Fruit fly (Drosophila melanogaster) whole organism, embryonic: ENCODE results near the gene CG18788.
A peak's percentile ranks its signal among the peaks of the same experiment; 100 is the strongest.

Experiments
- Awh ChIP-seq: fragments of 200-800 bp; sonication (Bioruptor generic); IDR thresholded peaks from 2 replicates; pipeline ENCODE4, ENCODE4 v1.3.6; 2022; ENCODE audit warnings: missing biosample characterization, missing genetic modification characterization
- C15 ChIP-seq: fragments of 200-800 bp; sonication (Bioruptor generic); IDR thresholded peaks from 3 replicates; pipeline ENCODE4 v1.3.6; 2022; ENCODE audit warnings: missing biosample characterization, missing genetic modification characterization
- CG10431 ChIP-seq: fragments of 200-800 bp; sonication (Bioruptor generic); optimal IDR thresholded peaks from 3 replicates; lab custom pipeline; 2018; ENCODE audit warnings: missing biosample characterization, mild to moderate bottlenecking, missing genetic modification characterization
- CG11093 ChIP-seq: fragments of 200-800 bp; sonication (Bioruptor generic); IDR thresholded peaks from 3 replicates; pipeline ENCODE4 v1.3.6; 2022; ENCODE audit warnings: missing biosample characterization, missing genetic modification characterization
- CG11247 ChIP-seq: fragments of 200-800 bp; sonication (Bioruptor generic); IDR thresholded peaks from 2 replicates; pipeline ENCODE4 v1.3.6; 2022; ENCODE audit warnings: missing biosample characterization, missing genetic modification characterization
- CG12104 ChIP-seq: fragments of 200-800 bp; sonication (Bioruptor generic); optimal IDR thresholded peaks from 3 replicates; lab custom pipeline; 2016; ENCODE audit warnings: missing biosample characterization, missing genetic modification characterization
- CG12299 ChIP-seq: fragments of 200-800 bp; sonication (Bioruptor generic); optimal IDR thresholded peaks from 2 replicates; lab custom pipeline; 2018; ENCODE audit warnings: missing biosample characterization, mild to moderate bottlenecking, missing genetic modification characterization
- CG1233 ChIP-seq: fragments of 200-800 bp; sonication (Bioruptor generic); optimal IDR thresholded peaks from 4 replicates; lab custom pipeline; 2018; ENCODE audit warnings: missing biosample characterization, mild to moderate bottlenecking, missing genetic modification characterization
- CG14014 ChIP-seq: fragments of 200-800 bp; sonication (Bioruptor generic); IDR thresholded peaks from 2 replicates; pipeline ENCODE4 v1.3.6; 2022; ENCODE audit warnings: missing biosample characterization, missing genetic modification characterization
- CG1602 ChIP-seq: fragments of 200-800 bp; sonication (Bioruptor generic); optimal IDR thresholded peaks from 3 replicates; lab custom pipeline; 2016; ENCODE audit warnings: missing biosample characterization, missing genetic modification characterization
- CG17385 ChIP-seq: fragments of 200-800 bp; sonication (Bioruptor generic); optimal IDR thresholded peaks from 3 replicates; lab custom pipeline; 2018; ENCODE audit warnings: missing biosample characterization, mild to moderate bottlenecking, missing genetic modification characterization
- CG17568 ChIP-seq: fragments of 200-800 bp; sonication (Bioruptor generic); optimal IDR thresholded peaks from 2 replicates; lab custom pipeline; 2018; ENCODE audit warnings: missing biosample characterization, mild to moderate bottlenecking, missing genetic modification characterization, moderate library complexity
- CG18476 ChIP-seq: fragments of 200-800 bp; sonication (Bioruptor generic); optimal IDR thresholded peaks from 2 replicates; lab custom pipeline; 2016; ENCODE audit warnings: missing biosample characterization, mild to moderate bottlenecking, missing genetic modification characterization
- CG2116 ChIP-seq: fragments of 200-800 bp; sonication (Bioruptor generic); optimal IDR thresholded peaks from 3 replicates; lab custom pipeline; 2018; ENCODE audit warnings: missing biosample characterization, mild to moderate bottlenecking, missing genetic modification characterization
- CG32532 ChIP-seq: fragments of 200-800 bp; sonication (Bioruptor generic); IDR thresholded peaks from 2 replicates; pipeline ENCODE4 v1.3.6; 2022; ENCODE audit warnings: missing biosample characterization, missing genetic modification characterization
- CG33213 ChIP-seq: fragments of 200-800 bp; sonication (Bioruptor generic); optimal IDR thresholded peaks from 3 replicates; lab custom pipeline; 2016; ENCODE audit warnings: missing biosample characterization, missing genetic modification characterization
- CG3407 ChIP-seq: fragments of 200-800 bp; sonication (Bioruptor generic); optimal IDR thresholded peaks from 2 replicates; lab custom pipeline; 2018; ENCODE audit warnings: missing biosample characterization, mild to moderate bottlenecking, missing genetic modification characterization
- CG4404 ChIP-seq: fragments of 200-800 bp; sonication (Bioruptor generic); IDR thresholded peaks from 2 replicates; pipeline ENCODE4 v1.3.6; 2022; ENCODE audit warnings: missing biosample characterization, missing genetic modification characterization
- CG6175 ChIP-seq: fragments of 200-800 bp; sonication (Bioruptor generic); IDR thresholded peaks from 3 replicates; pipeline ENCODE4 v1.3.6; 2022; ENCODE audit warnings: missing biosample characterization, missing genetic modification characterization
- CG6272 ChIP-seq: fragments of 200-800 bp; sonication (Bioruptor generic); IDR thresholded peaks from 2 replicates; pipeline ENCODE4 v1.3.6; 2022; ENCODE audit warnings: missing biosample characterization, missing genetic modification characterization
- CG8924 ChIP-seq: fragments of 200-800 bp; optimal IDR thresholded peaks from 3 replicates; lab custom pipeline; 2019; ENCODE audit warnings: missing biosample characterization, mild to moderate bottlenecking, missing genetic modification characterization, moderate library complexity
- CHES-1-like ChIP-seq: fragments of 200-800 bp; sonication (Bioruptor generic); optimal IDR thresholded peaks from 2 replicates; lab custom pipeline; 2016; ENCODE audit warnings: missing biosample characterization, missing genetic modification characterization
- CTCF ChIP-seq: fragments of 200-800 bp; sonication (Bioruptor generic); optimal IDR thresholded peaks from 2 replicates; lab custom pipeline; 2017; ENCODE audit warnings: missing biosample characterization, mild to moderate bottlenecking, missing genetic modification characterization, moderate library complexity
- H2.0 ChIP-seq: fragments of 200-800 bp; sonication (Bioruptor generic); IDR thresholded peaks from 2 replicates; pipeline ENCODE4 v1.3.6; 2022; ENCODE audit warnings: missing biosample characterization, missing genetic modification characterization
- HLH3B ChIP-seq: fragments of 200-800 bp; sonication (Bioruptor generic); IDR thresholded peaks from 2 replicates; pipeline ENCODE4 v1.3.6; 2022; ENCODE audit warnings: missing biosample characterization, missing genetic modification characterization
- Oli ChIP-seq: fragments of 200-800 bp; sonication (Bioruptor generic); optimal IDR thresholded peaks from 2 replicates; lab custom pipeline; 2018; ENCODE audit warnings: missing biosample characterization, mild to moderate bottlenecking, missing genetic modification characterization, moderate library complexity
- Opbp ChIP-seq: fragments of 200-800 bp; sonication (Bioruptor generic); IDR thresholded peaks from 3 replicates; pipeline ENCODE4 v1.3.6; 2022; ENCODE audit warnings: missing biosample characterization, missing genetic modification characterization; ENCODE audit not compliant: partially characterized antibody
- Taf1 ChIP-seq: fragments of 200-800 bp; sonication (Bioruptor generic); IDR thresholded peaks from 2 replicates; pipeline ENCODE4 v1.3.6; 2022; ENCODE audit warnings: missing biosample characterization, missing genetic modification characterization
- Trl ChIP-seq, 3 experiments: fragments of >200 bp in 2 of 3; fragments of 200-800 bp in 1 of 3; sonication (Bioruptor generic) in 1 of 3; optimal IDR thresholded peaks; 2 replicates in 1 of 3; 3 replicates in 2 of 3; lab custom pipeline; 2016 to 2017; ENCODE audit warnings: missing biosample characterization in 1 of 3, missing genetic modification characterization in 1 of 3
- ab ChIP-seq: fragments of 200-800 bp; sonication (Bioruptor generic); optimal IDR thresholded peaks from 2 replicates; lab custom pipeline; 2016; ENCODE audit warnings: missing biosample characterization, missing genetic modification characterization
- ara ChIP-seq: fragments of 200-800 bp; sonication (Bioruptor generic); IDR thresholded peaks from 2 replicates; pipeline ENCODE4 v1.3.6; 2022; ENCODE audit warnings: missing biosample characterization, missing genetic modification characterization
- cwo ChIP-seq: fragments of 200-800 bp; sonication (Bioruptor generic); optimal IDR thresholded peaks from 3 replicates; lab custom pipeline; 2017; ENCODE audit warnings: missing biosample characterization, missing genetic modification characterization, mild to moderate bottlenecking, moderate library complexity, missing genetic modification reagents
- dan ChIP-seq: fragments of 200-800 bp; sonication (Bioruptor generic); IDR thresholded peaks from 2 replicates; pipeline ENCODE4 v1.3.6; 2022; ENCODE audit warnings: missing biosample characterization, missing genetic modification characterization
- en ChIP-seq: fragments of 200-800 bp; sonication (Bioruptor generic); optimal IDR thresholded peaks from 2 replicates; lab custom pipeline; 2016; ENCODE audit warnings: missing biosample characterization, missing genetic modification characterization
- fd102C ChIP-seq: fragments of 200-800 bp; sonication (Bioruptor generic); optimal IDR thresholded peaks from 2 replicates; lab custom pipeline; 2018; ENCODE audit warnings: missing biosample characterization, mild to moderate bottlenecking, missing genetic modification characterization, moderate library complexity
- fd3F ChIP-seq: fragments of 200-800 bp; sonication (Bioruptor generic); optimal IDR thresholded peaks from 2 replicates; lab custom pipeline; 2018; ENCODE audit warnings: missing biosample characterization, mild to moderate bottlenecking, missing genetic modification characterization, moderate library complexity
- fd96Cb ChIP-seq: fragments of 200-800 bp; sonication (Bioruptor generic); optimal IDR thresholded peaks from 2 replicates; lab custom pipeline; 2018; ENCODE audit warnings: missing biosample characterization, mild to moderate bottlenecking, missing genetic modification characterization, moderate library complexity
- gce ChIP-seq: fragments of 200-800 bp; sonication (Bioruptor generic); IDR thresholded peaks from 3 replicates; pipeline ENCODE4 v1.3.6; 2022; ENCODE audit warnings: missing biosample characterization, missing genetic modification characterization
- grau ChIP-seq: fragments of 200-800 bp; optimal IDR thresholded peaks from 3 replicates; lab custom pipeline; 2019; ENCODE audit warnings: missing biosample characterization, mild to moderate bottlenecking, missing genetic modification characterization, moderate library complexity
- gsb-n ChIP-seq: fragments of 200-800 bp; sonication (Bioruptor generic); optimal IDR thresholded peaks from 3 replicates; lab custom pipeline; 2018; ENCODE audit warnings: missing biosample characterization, mild to moderate bottlenecking, missing genetic modification characterization
- hbn ChIP-seq: fragments of 200-800 bp; sonication (Bioruptor generic); IDR thresholded peaks from 2 replicates; pipeline ENCODE4 v1.3.6; 2022; ENCODE audit warnings: missing biosample characterization, missing genetic modification characterization; ENCODE audit not compliant: partially characterized antibody
- ind ChIP-seq: fragments of 200-800 bp; sonication (Bioruptor generic); optimal IDR thresholded peaks from 3 replicates; lab custom pipeline; 2016; ENCODE audit warnings: missing biosample characterization, missing genetic modification characterization
- insv ChIP-seq, 2 experiments: fragments of 200-800 bp; sonication (Bioruptor generic); optimal IDR thresholded peaks; 3 replicates each; lab custom pipeline; 2016 to 2018; ENCODE audit warnings: missing biosample characterization in 2 of 2, missing genetic modification characterization in 2 of 2
- lmd ChIP-seq: fragments of 200-800 bp; sonication (Bioruptor generic); IDR thresholded peaks from 2 replicates; pipeline ENCODE4 v1.3.6; 2022; ENCODE audit warnings: missing biosample characterization, missing genetic modification characterization
- luna ChIP-seq: fragments of 200-800 bp; sonication (Bioruptor generic); optimal IDR thresholded peaks from 2 replicates; lab custom pipeline; 2016; ENCODE audit warnings: missing biosample characterization, missing genetic modification characterization
- mld ChIP-seq: fragments of 200-800 bp; sonication (Bioruptor generic); IDR thresholded peaks from 3 replicates; pipeline ENCODE4 v1.3.6; 2022; ENCODE audit warnings: missing biosample characterization, missing genetic modification characterization; ENCODE audit not compliant: partially characterized antibody
- pb ChIP-seq: fragments of 200-800 bp; sonication (Bioruptor generic); optimal IDR thresholded peaks from 3 replicates; lab custom pipeline; 2016; ENCODE audit warnings: missing biosample characterization, missing genetic modification characterization
- run ChIP-seq: fragments of 200-800 bp; sonication (Bioruptor generic); optimal IDR thresholded peaks from 3 replicates; lab custom pipeline; 2018; ENCODE audit warnings: missing biosample characterization, mild to moderate bottlenecking, missing genetic modification characterization
- stc ChIP-seq: fragments of 200-800 bp; sonication (Bioruptor generic); IDR thresholded peaks from 2 replicates; pipeline ENCODE4 v1.3.6; 2022; ENCODE audit warnings: missing biosample characterization, missing genetic modification characterization
- stwl ChIP-seq: fragments of 200-800 bp; sonication (Bioruptor generic); optimal IDR thresholded peaks from 3 replicates; lab custom pipeline; 2018; ENCODE audit warnings: missing biosample characterization, mild to moderate bottlenecking, missing genetic modification characterization, moderate library complexity
- zen ChIP-seq: fragments of 200-800 bp; sonication (Bioruptor generic); optimal IDR thresholded peaks from 3 replicates; lab custom pipeline; 2018; ENCODE audit warnings: missing biosample characterization, mild to moderate bottlenecking, missing genetic modification characterization, moderate library complexity
- zfh2 ChIP-seq: fragments of 200-800 bp; sonication (Bioruptor generic); optimal IDR thresholded peaks from 2 replicates; lab custom pipeline; 2016; ENCODE audit warnings: missing biosample characterization, missing genetic modification characterization

The CG18788 gene

dm6 chr2L:12007331-12007791, 26.6 kb upstream of the CG18788 start:
- TF ChIP-seq luna (GFP tag; lab: Kevin White, UChicago) (no peak), fd96Cb (tag; lab: Kevin White, UChicago) (no peak), CG17385 (peak; percentile 76), HLH3B (no peak), zen (tag; lab: Kevin White, UChicago) (peak; percentile 88), CG1602 (no peak), gsb-n (peak; percentile 19), stc (no peak), CHES-1-like (peak; percentile 45), CG6272 (GFP tag; lab: Robert Waterston, UW) (peak; percentile 57; the same call in 1 of the 2 replicates), lmd (no peak), dan (GFP tag; lab: Robert Waterston, UW) (no peak), Taf1 (GFP tag; lab: Robert Waterston, UW) (no peak), CG33213 (peak; percentile 91), CG14014 (GFP tag; lab: Robert Waterston, UW) (no peak), CG3407 (GFP tag; lab: Kevin White, UChicago) (no peak), ara (GFP tag; lab: Robert Waterston, UW) (no peak), fd102C (GFP tag; lab: Kevin White, UChicago) (peak; percentile 50), CG1233 (GFP tag; lab: Kevin White, UChicago) (peak; percentile 74), CG2116 (GFP tag; lab: Kevin White, UChicago) (no peak), Oli (tag; lab: Kevin White, UChicago) (peak; percentile 35), fd3F (no peak), Trl (optimal IDR thresholded peaks at IDR 0.05; lab: Kevin White, UChicago) (no peak), Trl (GFP tag; optimal IDR thresholded peaks at IDR 0.05; lab: Kevin White, UChicago) (no peak), ind (GFP tag; lab: Kevin White, UChicago) (no peak), Opbp (GFP tag; lab: Robert Waterston, UW) (no peak), CG12299 (no peak), cwo (GFP tag; lab: Kevin White, UChicago) (peak; percentile 94), hbn (GFP tag; lab: Robert Waterston, UW) (no peak), CG11093 (peak; percentile 58; the same call in 1 of the 3 replicates), en (GFP tag; lab: Kevin White, UChicago) (peak; percentile 10), CG10431 (GFP tag; lab: Kevin White, UChicago) (peak; percentile 85), CG4404 (GFP tag; lab: Robert Waterston, UW) (no peak), CG18476 (GFP tag; lab: Kevin White, UChicago) (no peak), CTCF (peak; percentile 79), mld (no peak), Awh (GFP tag; lab: Robert Waterston, UW) (no peak), insv (GFP tag; optimal IDR thresholded peaks at IDR 0.05; lab: Kevin White, UChicago) (peak in 1 of 2 experiments; percentile 76), grau (peak; percentile 55), H2.0 (no peak), run (tag; lab: Kevin White, UChicago) (peak; percentile 89), stwl (peak; percentile 43), CG12104 (GFP tag; lab: Kevin White, UChicago) (no peak), CG6175 (no peak), ab (no peak), C15 (GFP tag; lab: Robert Waterston, UW) (no peak), CG8924 (tag; lab: Kevin White, UChicago) (peak; percentile 32), CG11247 (no peak), CG32532 (no peak), pb (peak; percentile 87), zfh2 (no peak), gce (GFP tag; lab: Robert Waterston, UW) (no peak), CG17568 (GFP tag; lab: Kevin White, UChicago) (peak; percentile 63)
